Fruit fly (Drosophila melanogaster) whole organism, wandering third instar larva: ENCODE results near the gene cbt.

Experiments
- Abd-B ChIP-seq: fragments of >200 bp; optimal IDR thresholded peaks from 2 replicates; lab custom pipeline; 2017; ENCODE audit warnings: missing biosample characterization, missing genetic modification characterization
- CG32264 ChIP-seq: fragments of 200-800 bp; sonication (Bioruptor generic); optimal IDR thresholded peaks from 2 replicates; lab custom pipeline; 2016; ENCODE audit warnings: missing biosample characterization, missing genetic modification characterization
- CG9705 ChIP-seq: fragments of 200-800 bp; sonication (Bioruptor generic); optimal IDR thresholded peaks from 2 replicates; lab custom pipeline; 2018; ENCODE audit warnings: missing biosample characterization, mild to moderate bottlenecking, missing genetic modification characterization
- CrebA ChIP-seq: fragments of 200-800 bp; sonication (Bioruptor generic); optimal IDR thresholded peaks from 2 replicates; lab custom pipeline; 2016; ENCODE audit warnings: missing biosample characterization, mild to moderate bottlenecking, missing genetic modification characterization, borderline replicate concordance
- Dfd ChIP-seq: fragments of >200 bp; optimal IDR thresholded peaks from 2 replicates; lab custom pipeline; 2017; ENCODE audit warnings: missing biosample characterization, missing genetic modification characterization
- Dif ChIP-seq: fragments of 200-275, 200-300 bp; sonication (Bioruptor generic); optimal IDR thresholded peaks from 2 replicates; lab custom pipeline; 2018; ENCODE audit warnings: missing biosample characterization, missing genetic modification characterization; ENCODE audit not compliant: partially characterized antibody
- GATAd ChIP-seq: sonication (Bioruptor generic); optimal IDR thresholded peaks from 2 replicates; lab custom pipeline; 2016; ENCODE audit warnings: missing biosample characterization, missing genetic modification characterization
- HLH106 ChIP-seq: fragments of 200-800 bp; optimal IDR thresholded peaks from 3 replicates; lab custom pipeline; 2019; ENCODE audit warnings: missing biosample characterization, mild to moderate bottlenecking, missing genetic modification characterization, moderate library complexity
- Hr78 ChIP-seq: fragments of >200 bp; optimal IDR thresholded peaks from 2 replicates; lab custom pipeline; 2017; ENCODE audit warnings: missing biosample characterization, missing genetic modification characterization
- Hr83 ChIP-seq: fragments of 200-300 bp; sonication (Bioruptor generic); optimal IDR thresholded peaks from 2 replicates; lab custom pipeline; 2016; ENCODE audit warnings: missing biosample characterization, mild to moderate bottlenecking, missing genetic modification characterization, moderate library complexity; ENCODE audit not compliant: poor library complexity, severe bottlenecking
- Jra ChIP-seq: sonication (Bioruptor generic); optimal IDR thresholded peaks from 2 replicates; lab custom pipeline; 2016; ENCODE audit warnings: missing biosample characterization, missing genetic modification characterization
- Mio ChIP-seq: sonication (Bioruptor generic); optimal IDR thresholded peaks from 2 replicates; lab custom pipeline; 2016; ENCODE audit warnings: missing biosample characterization, missing genetic modification characterization
- Myc ChIP-seq: fragments of >200 bp; optimal IDR thresholded peaks from 2 replicates; lab custom pipeline; 2017
- N ChIP-seq: fragments of >200 bp; optimal IDR thresholded peaks from 2 replicates; lab custom pipeline; 2018; ENCODE audit warnings: missing biosample characterization, missing external identifiers, missing genetic modification characterization
- OdsH ChIP-seq: fragments of 200-800 bp; sonication (Bioruptor generic); optimal IDR thresholded peaks from 2 replicates; lab custom pipeline; 2016; ENCODE audit warnings: missing biosample characterization, mild to moderate bottlenecking, missing genetic modification characterization
- Rel ChIP-seq, 2 experiments: fragments of 200-800 bp; sonication (Bioruptor generic) in 1 of 2; optimal IDR thresholded peaks; 2 replicates in 1 of 2; 3 replicates in 1 of 2; lab custom pipeline; 2016 to 2019; ENCODE audit warnings: mild to moderate bottlenecking in 2 of 2, missing biosample characterization in 2 of 2, missing genetic modification characterization in 2 of 2, moderate library complexity in 1 of 2
- Sp1 ChIP-seq: fragments of 200-800 bp; sonication (Bioruptor generic); optimal IDR thresholded peaks from 3 replicates; lab custom pipeline; 2019; ENCODE audit warnings: missing biosample characterization, mild to moderate bottlenecking, missing genetic modification characterization, moderate library complexity
- br ChIP-seq: fragments of 200-800 bp; sonication (Bioruptor generic); optimal IDR thresholded peaks from 2 replicates; lab custom pipeline; 2016; ENCODE audit warnings: missing biosample characterization, missing genetic modification characterization
- dl ChIP-seq, 2 experiments: fragments of 175-275, 200-275 bp in 1 of 2; fragments of 200-275 bp in 1 of 2; sonication (Bioruptor generic); optimal IDR thresholded peaks; lab custom pipeline; 2018; ENCODE audit warnings: mild to moderate bottlenecking in 2 of 2, missing biosample characterization in 2 of 2, missing genetic modification characterization in 2 of 2, moderate library complexity in 2 of 2; ENCODE audit not compliant: partially characterized antibody in 2 of 2, insufficient read depth in 1 of 2
- dmrt93B ChIP-seq: fragments of 200-800 bp; sonication (Bioruptor generic); optimal IDR thresholded peaks from 2 replicates; lab custom pipeline; 2018; ENCODE audit warnings: missing biosample characterization, mild to moderate bottlenecking, missing genetic modification characterization
- dsf ChIP-seq: sonication (Bioruptor generic); optimal IDR thresholded peaks from 2 replicates; lab custom pipeline; 2016; ENCODE audit warnings: missing biosample characterization, missing genetic modification characterization, borderline replicate concordance
- ey ChIP-seq: fragments of 200-800 bp; sonication (Bioruptor generic); optimal IDR thresholded peaks from 2 replicates; lab custom pipeline; 2016; ENCODE audit warnings: missing biosample characterization, missing genetic modification characterization
- foxo ChIP-seq, 2 experiments: fragments of 200-800 bp; sonication (Bioruptor generic); optimal IDR thresholded peaks; 2 replicates in 1 of 2; 3 replicates in 1 of 2; lab custom pipeline; 2016 to 2017; ENCODE audit warnings: missing biosample characterization in 2 of 2, missing genetic modification characterization in 2 of 2
- fru ChIP-seq: fragments of 200-800 bp; sonication (Bioruptor generic); optimal IDR thresholded peaks from 3 replicates; lab custom pipeline; 2016; ENCODE audit warnings: missing biosample characterization, mild to moderate bottlenecking, missing genetic modification characterization
- h ChIP-seq: fragments of 200-800 bp; sonication (Bioruptor generic); optimal IDR thresholded peaks from 3 replicates; lab custom pipeline; 2016; ENCODE audit warnings: missing biosample characterization, mild to moderate bottlenecking, missing genetic modification characterization
- jim ChIP-seq: fragments of 175-275, 200-325 bp; sonication (Bioruptor generic); optimal IDR thresholded peaks from 2 replicates; lab custom pipeline; 2016; ENCODE audit warnings: missing biosample characterization, mild to moderate bottlenecking, missing genetic modification characterization
- pan ChIP-seq: fragments of >200 bp; optimal IDR thresholded peaks from 2 replicates; lab custom pipeline; 2017
- psq ChIP-seq: fragments of 200-800 bp; sonication (Bioruptor generic); optimal IDR thresholded peaks from 3 replicates; lab custom pipeline; 2017; ENCODE audit warnings: missing biosample characterization, mild to moderate bottlenecking, missing genetic modification characterization, moderate library complexity
- rgr ChIP-seq: fragments of 200-800 bp; sonication (Bioruptor generic); optimal IDR thresholded peaks from 3 replicates; lab custom pipeline; 2016; ENCODE audit warnings: missing biosample characterization, mild to moderate bottlenecking, missing genetic modification characterization
- sage ChIP-seq: fragments of 200-800 bp; sonication (Bioruptor generic); optimal IDR thresholded peaks from 2 replicates; lab custom pipeline; 2016; ENCODE audit warnings: missing biosample characterization, mild to moderate bottlenecking, missing genetic modification characterization
- tai ChIP-seq: sonication (Bioruptor generic); optimal IDR thresholded peaks from 2 replicates; lab custom pipeline; 2016; ENCODE audit warnings: missing biosample characterization, missing genetic modification characterization
- usp ChIP-seq: fragments of >200 bp; optimal IDR thresholded peaks from 2 replicates; lab custom pipeline; 2017; ENCODE audit warnings: missing biosample characterization, missing genetic modification characterization

The cbt gene

dm6 chr2L:496436-496835, 16.9 kb upstream of the cbt start:
- TF ChIP-seq tai (no peak), N (no peak), CG9705 (GFP tag; lab: Kevin White, UChicago) (no peak), HLH106 (tag; lab: Kevin White, UChicago) (no peak), usp (GFP tag; lab: Kevin White, UChicago) (no peak), CG32264 (GFP tag; lab: Kevin White, UChicago) (no peak), fru (GFP tag; lab: Kevin White, UChicago) (no peak), GATAd (no peak), Mio (GFP tag; lab: Kevin White, UChicago) (no peak), Rel (GFP tag; optimal IDR thresholded peaks at IDR 0.05; lab: Kevin White, UChicago) (no peak), Rel (tag; optimal IDR thresholded peaks at IDR 0.05; lab: Kevin White, UChicago) (no peak), Hr83 (no peak), psq (GFP tag; lab: Kevin White, UChicago) (no peak), ey (no peak), jim (GFP tag; lab: Kevin White, UChicago) (no peak), rgr (GFP tag; lab: Kevin White, UChicago) (no peak), dmrt93B (GFP tag; lab: Kevin White, UChicago) (no peak), pan (lab: Kevin White, UChicago) (no peak), Dif (no peak)

dm6 chr2L:495381-496240, 16.1 kb upstream of the cbt start:
- no peak for TF ChIP-seq Rel (GFP tag; optimal IDR thresholded peaks at IDR 0.05; lab: Kevin White, UChicago)
- TF ChIP-seq Rel (tag; optimal IDR thresholded peaks at IDR 0.05; lab: Kevin White, UChicago) = peak; percentile 33
- no peak for TF ChIP-seq pan (lab: Kevin White, UChicago)

- TF ChIP-seq h (GFP tag; lab: Kevin White, UChicago) (peak; percentile 61), OdsH (GFP tag; lab: Kevin White, UChicago) (peak; percentile 23), rgr (GFP tag; lab: Kevin White, UChicago) (peak; percentile 58), psq (GFP tag; lab: Kevin White, UChicago) (peak; percentile 8), ey (peak; percentile 45), GATAd (no peak), br (GFP tag; lab: Kevin White, UChicago) (peak; percentile 41), Mio (GFP tag; lab: Kevin White, UChicago) (no peak), foxo (GFP tag; optimal IDR thresholded peaks at IDR 0.05; lab: Kevin White, UChicago) (peak in 1 of 2 experiments; percentile 58)
Measured at dm6 chr2L:493274-493673, 13.8 kb upstream of the cbt start.

dm6 chr2L:492225-492624, 12.7 kb upstream of the cbt start:
- TF ChIP-seq Sp1 (GFP tag; lab: Kevin White, UChicago) = no peak
- TF ChIP-seq fru (GFP tag; lab: Kevin White, UChicago) = no peak
- TF ChIP-seq GATAd = no peak
- TF ChIP-seq rgr (GFP tag; lab: Kevin White, UChicago) = no peak
- TF ChIP-seq dl (GFP tag; optimal IDR thresholded peaks at IDR 0.05; lab: Kevin White, UChicago; ENCODE audit: insufficient read depth in 1 of 2, partially characterized antibody in 2 of 2) = no peak
- no peak for TF ChIP-seq br (GFP tag; lab: Kevin White, UChicago)
- TF ChIP-seq dsf (GFP tag; lab: Kevin White, UChicago) = no peak
- no peak for TF ChIP-seq N
- no peak for TF ChIP-seq psq (GFP tag; lab: Kevin White, UChicago)
- TF ChIP-seq tai = no peak
- no peak for TF ChIP-seq pan (lab: Kevin White, UChicago)
- TF ChIP-seq Myc (lab: Kevin White, UChicago) = no peak

- TF ChIP-seq Hr78 (GFP tag; lab: Kevin White, UChicago) (no peak), OdsH (GFP tag; lab: Kevin White, UChicago) (peak; percentile 48), Hr83 (peak; percentile 90), Myc (lab: Kevin White, UChicago) (peak; percentile 91), pan (lab: Kevin White, UChicago) (no peak), sage (GFP tag; lab: Kevin White, UChicago) (peak; percentile 89), CG32264 (GFP tag; lab: Kevin White, UChicago) (peak; percentile 72), dsf (GFP tag; lab: Kevin White, UChicago) (no peak), rgr (GFP tag; lab: Kevin White, UChicago) (peak; percentile 64), br (GFP tag; lab: Kevin White, UChicago) (peak; percentile 72), Dif (peak; percentile 100), Sp1 (GFP tag; lab: Kevin White, UChicago) (peak; percentile 65), CG9705 (GFP tag; lab: Kevin White, UChicago) (no peak), h (GFP tag; lab: Kevin White, UChicago) (peak; percentile 81), usp (GFP tag; lab: Kevin White, UChicago) (no peak), CrebA (peak; percentile 72), N (no peak), GATAd (no peak), Dfd (GFP tag; lab: Kevin White, UChicago) (no peak), Mio (GFP tag; lab: Kevin White, UChicago) (peak; percentile 48), Jra (GFP tag; lab: Kevin White, UChicago) (peak; percentile 78), psq (GFP tag; lab: Kevin White, UChicago) (peak; percentile 99), fru (GFP tag; lab: Kevin White, UChicago) (peak; percentile 65), Abd-B (GFP tag; lab: Kevin White, UChicago) (no peak), HLH106 (tag; lab: Kevin White, UChicago) (peak; percentile 54), dl (GFP tag; optimal IDR thresholded peaks at IDR 0.05; lab: Kevin White, UChicago; ENCODE audit: insufficient read depth in 1 of 2, partially characterized antibody in 2 of 2) (peak; percentile 97 to 98)
Measured at dm6 chr2L:490150-491095, 10.9 kb upstream of the cbt start.
